Worm (Caenorhabditis elegans): ENCODE measurements around the gene daf-36.
A peak's percentile ranks its signal among the peaks of the same experiment; 100 is the strongest.

Gene daf-36

DNA sequence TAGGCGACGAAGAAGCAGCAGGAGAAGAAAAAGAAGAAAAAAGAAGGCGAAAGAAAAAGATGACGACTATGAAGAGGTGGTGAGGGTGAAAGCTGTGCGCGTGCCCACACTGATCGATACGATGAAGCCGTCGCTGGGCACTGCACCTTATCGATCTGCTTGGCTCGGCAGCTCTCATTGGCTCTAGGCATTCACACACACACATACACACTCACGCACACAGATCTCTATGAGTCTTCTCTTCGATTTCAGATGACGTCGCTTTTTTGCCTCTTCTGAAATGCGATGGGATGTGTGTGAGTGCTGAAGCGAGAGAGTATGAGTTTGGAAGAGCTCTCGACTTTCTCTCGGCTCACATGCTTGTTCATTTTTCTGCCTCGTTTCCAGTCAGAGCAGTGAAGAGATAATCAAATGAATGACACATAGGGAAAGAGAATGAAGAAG lies 50.9 kb downstream of the daf-36 start (continued):
- TF ChIP-seq snpc-4 (tag; optimal IDR thresholded peaks at IDR 0.05) (peak; percentile 45), ceh-88 (GFP tag; IDR thresholded peaks at IDR 0.05) (peak; percentile 46; the same call in 1 of the 2 replicates), fkh-10 (GFP tag; optimal IDR thresholded peaks at IDR 0.05) (peak; percentile 97), nhr-47 (tag; optimal IDR thresholded peaks at IDR 0.05) (peak; percentile 87), lin-13 (GFP tag; optimal IDR thresholded peaks at IDR 0.05) (peak; percentile 71), irx-1 (tag; optimal IDR thresholded peaks at IDR 0.05) (peak; percentile 55), fkh-8 (tag; optimal IDR thresholded peaks at IDR 0.05) (peak; percentile 98), ceh-8 (GFP tag; optimal IDR thresholded peaks at IDR 0.05) (peak; percentile 77), mdl-1 (tag; optimal IDR thresholded peaks at IDR 0.05) (peak in 1 of 2 experiments; percentile 51), ceh-82 (tag; optimal IDR thresholded peaks at IDR 0.05) (peak; percentile 44 to 81 (median 54)), ztf-11 (tag; optimal IDR thresholded peaks at IDR 0.05) (peak in 1 of 2 experiments; percentile 25), lin-35 (GFP tag; optimal IDR thresholded peaks at IDR 0.05) (peak in 1 of 2 experiments; percentile 62), egl-27 (tag; optimal IDR thresholded peaks at IDR 0.05) (peak in 1 of 2 experiments; percentile 27), lsy-2 (tag; optimal IDR thresholded peaks at IDR 0.05) (peak; percentile 56 to 78), efl-3 (GFP tag; optimal IDR thresholded peaks at IDR 0.05) (no peak), mef-2 (tag; optimal IDR thresholded peaks at IDR 0.05) (peak; percentile 53), dsc-1 (tag; optimal IDR thresholded peaks at IDR 0.05) (peak; percentile 68), lin-15B (tag; optimal IDR thresholded peaks at IDR 0.05) (peak; percentile 5), ces-1 (GFP tag; optimal IDR thresholded peaks at IDR 0.05) (peak; percentile 70), efl-1 (optimal IDR thresholded peaks at IDR 0.05) (peak; percentile 44 to 53), efl-1 (GFP tag; optimal IDR thresholded peaks at IDR 0.05 in 1 of 2) (peak in 1 of 2 experiments; percentile 19), sox-4 (tag; optimal IDR thresholded peaks at IDR 0.05) (peak; percentile 43), xbp-1 (tag; optimal IDR thresholded peaks at IDR 0.05) (peak; percentile 66), nhr-11 (tag; optimal IDR thresholded peaks at IDR 0.05) (no peak), nhr-237 (tag; optimal IDR thresholded peaks at IDR 0.05) (peak; percentile 24), zag-1 (tag; optimal IDR thresholded peaks at IDR 0.05) (peak; percentile 75)

DNA sequence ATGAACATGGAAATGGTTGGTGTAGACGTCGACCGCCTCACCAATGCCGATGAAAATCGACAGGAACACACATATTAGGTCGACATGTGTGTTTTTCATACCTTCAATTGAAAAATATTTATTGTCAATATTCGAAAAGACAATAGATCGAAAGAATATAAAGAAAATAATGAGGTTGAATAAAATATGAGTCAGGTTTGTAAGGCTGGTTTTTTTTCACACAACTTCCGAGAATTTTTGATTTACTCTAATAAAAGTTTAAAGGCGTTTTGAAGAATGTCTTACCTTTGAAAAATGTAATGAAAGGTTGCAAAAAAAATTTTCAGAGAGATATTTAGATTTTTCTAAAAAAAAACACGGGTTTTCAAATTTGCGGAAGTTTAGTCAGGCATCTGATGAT lies 51.9 kb downstream of the daf-36 start, which contains the start of gene egl-3:
egl-3 (minus strand) TSS at position 101 of the 400 bp plus-strand sequence.
- TF ChIP-seq grh-1 (GFP tag; IDR thresholded peaks at IDR 0.05) (no peak), lin-35 (GFP tag; optimal IDR thresholded peaks at IDR 0.05) (no peak), pqm-1 (tag; optimal IDR thresholded peaks at IDR 0.05) (no peak), skn-1 (tag; optimal IDR thresholded peaks at IDR 0.05) (no peak), dsc-1 (tag; optimal IDR thresholded peaks at IDR 0.05) (no peak)

Measured in whole organism, L1 larva.